Worm (Caenorhabditis elegans): ENCODE data around the gene srx-130.

DNA sequence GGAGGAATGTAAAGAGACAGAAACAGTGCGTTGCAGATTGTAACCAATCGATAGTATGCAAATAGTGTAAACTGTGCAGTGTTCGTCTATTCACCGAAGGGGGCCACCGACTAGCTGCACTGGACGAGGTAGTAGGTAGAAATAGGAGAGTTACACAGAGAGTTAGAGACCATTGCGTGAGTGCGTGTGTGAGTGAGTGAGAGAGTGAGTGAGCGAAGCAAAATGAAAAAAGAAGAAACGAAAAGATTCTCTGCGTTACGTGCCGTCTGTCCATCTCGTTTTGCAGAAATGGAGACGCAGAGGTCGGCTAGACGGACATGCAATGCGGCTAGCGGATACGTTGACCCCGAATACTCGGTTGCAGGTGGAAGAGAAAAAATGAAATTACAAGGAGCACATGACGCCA lies 34.8 kb upstream of the srx-130 start:
- TF ChIP-seq nhr-25 (tag; optimal IDR thresholded peaks at IDR 0.05) (no peak), unc-62 (GFP tag; optimal IDR thresholded peaks at IDR 0.05) (no peak), lin-11 (tag; optimal IDR thresholded peaks at IDR 0.05) (peak; percentile 5), elt-3 (tag; optimal IDR thresholded peaks at IDR 0.05) (no peak), R02D3.7 (tag; optimal IDR thresholded peaks at IDR 0.05) (no peak), nhr-237 (tag; optimal IDR thresholded peaks at IDR 0.05) (no peak), snpc-4 (tag; optimal IDR thresholded peaks at IDR 0.05) (no peak), ceh-82 (tag; optimal IDR thresholded peaks at IDR 0.05) (no peak), lin-13 (GFP tag; optimal IDR thresholded peaks at IDR 0.05) (peak; percentile 24), nhr-12 (tag; optimal IDR thresholded peaks at IDR 0.05) (no peak), fos-1 (tag; optimal IDR thresholded peaks at IDR 0.05) (peak; percentile 78), skn-1 (tag; optimal IDR thresholded peaks at IDR 0.05) (no peak), ztf-11 (tag; optimal IDR thresholded peaks at IDR 0.05) (no peak), ama-1 (optimal IDR thresholded peaks at IDR 0.05) (no peak)

Data from whole organism, L2 larva.